Fruit fly (Drosophila melanogaster) whole organism, embryonic: ENCODE data around the gene shi.
A peak's percentile ranks its signal among the peaks of the same experiment; 100 is the strongest.

ENCODE experiments used
- Adf1 ChIP-seq: fragments of 200-800 bp; sonication (Bioruptor generic); IDR thresholded peaks from 2 replicates; pipeline ENCODE4 v1.3.6; 2022; ENCODE audit warnings: missing biosample characterization, missing genetic modification characterization
- Atf3 ChIP-seq: fragments of 200-800 bp; sonication (Bioruptor generic); optimal IDR thresholded peaks from 3 replicates; lab custom pipeline; 2016; ENCODE audit warnings: missing biosample characterization, missing genetic modification characterization
- Awh ChIP-seq: fragments of 200-800 bp; sonication (Bioruptor generic); IDR thresholded peaks from 2 replicates; pipeline ENCODE4, ENCODE4 v1.3.6; 2022; ENCODE audit warnings: missing biosample characterization, missing genetic modification characterization
- Bteb2 ChIP-seq: fragments of 200-800 bp; sonication (Bioruptor generic); optimal IDR thresholded peaks from 2 replicates; lab custom pipeline; 2016; ENCODE audit warnings: missing biosample characterization, missing genetic modification characterization
- CG10431 ChIP-seq: fragments of 200-800 bp; sonication (Bioruptor generic); optimal IDR thresholded peaks from 3 replicates; lab custom pipeline; 2018; ENCODE audit warnings: missing biosample characterization, mild to moderate bottlenecking, missing genetic modification characterization
- CG10462 ChIP-seq: fragments of 200-800 bp; sonication (Bioruptor generic); optimal IDR thresholded peaks from 2 replicates; lab custom pipeline; 2016; ENCODE audit warnings: missing biosample characterization, missing genetic modification characterization
- CG12236 ChIP-seq: fragments of 200-800 bp; sonication (Bioruptor generic); optimal IDR thresholded peaks from 2 replicates; lab custom pipeline; 2016; ENCODE audit warnings: missing biosample characterization, missing genetic modification characterization
- CG1233 ChIP-seq: fragments of 200-800 bp; sonication (Bioruptor generic); optimal IDR thresholded peaks from 4 replicates; lab custom pipeline; 2018; ENCODE audit warnings: missing biosample characterization, mild to moderate bottlenecking, missing genetic modification characterization
- CG13296 ChIP-seq: fragments of 200-800 bp; sonication (Bioruptor generic); optimal IDR thresholded peaks from 3 replicates; lab custom pipeline; 2018; ENCODE audit warnings: missing biosample characterization, mild to moderate bottlenecking, missing genetic modification characterization
- CG1647 ChIP-seq: fragments of 200-800 bp; sonication (Bioruptor generic); optimal IDR thresholded peaks from 3 replicates; lab custom pipeline; 2016; ENCODE audit warnings: missing biosample characterization, missing genetic modification characterization
- CG17385 ChIP-seq: fragments of 200-800 bp; sonication (Bioruptor generic); optimal IDR thresholded peaks from 3 replicates; lab custom pipeline; 2018; ENCODE audit warnings: missing biosample characterization, mild to moderate bottlenecking, missing genetic modification characterization
- CG1792 ChIP-seq: fragments of 200-800 bp; sonication (Bioruptor generic); optimal IDR thresholded peaks from 2 replicates; lab custom pipeline; 2016; ENCODE audit warnings: missing biosample characterization, missing genetic modification characterization
- CG18599 ChIP-seq: fragments of 200-800 bp; sonication (Bioruptor generic); optimal IDR thresholded peaks from 3 replicates; lab custom pipeline; 2017; ENCODE audit warnings: missing biosample characterization, missing genetic modification characterization, mild to moderate bottlenecking, moderate library complexity, missing genetic modification reagents
- CG4707 ChIP-seq: fragments of 200-800 bp; sonication (Bioruptor generic); optimal IDR thresholded peaks from 2 replicates; lab custom pipeline; 2018; ENCODE audit warnings: missing biosample characterization, mild to moderate bottlenecking, missing genetic modification characterization, moderate library complexity
- CG5180 ChIP-seq: fragments of 200-800 bp; sonication (Bioruptor generic); optimal IDR thresholded peaks from 3 replicates; lab custom pipeline; 2017; ENCODE audit warnings: missing biosample characterization, missing genetic modification characterization, mild to moderate bottlenecking, moderate library complexity, missing genetic modification reagents
- CG8089 ChIP-seq: fragments of 200-800 bp; sonication (Bioruptor generic); optimal IDR thresholded peaks from 3 replicates; lab custom pipeline; 2016; ENCODE audit warnings: missing biosample characterization, missing genetic modification characterization
- CG9215 ChIP-seq: fragments of 200-800 bp; sonication (Bioruptor generic); IDR thresholded peaks from 2 replicates; pipeline ENCODE4 v1.3.6; 2022; ENCODE audit warnings: missing biosample characterization, missing genetic modification characterization
- CG9437 ChIP-seq: fragments of 200-800 bp; sonication (Bioruptor generic); optimal IDR thresholded peaks from 2 replicates; lab custom pipeline; 2018; ENCODE audit warnings: missing biosample characterization, mild to moderate bottlenecking, missing genetic modification characterization
- CrebB ChIP-seq: fragments of 200-800 bp; sonication (Bioruptor generic); optimal IDR thresholded peaks from 3 replicates; lab custom pipeline; 2018; ENCODE audit warnings: missing biosample characterization, mild to moderate bottlenecking, missing genetic modification characterization
- Deaf1 ChIP-seq: fragments of 200-800 bp; optimal IDR thresholded peaks from 3 replicates; lab custom pipeline; 2019; ENCODE audit warnings: missing biosample characterization, mild to moderate bottlenecking, missing genetic modification characterization, moderate library complexity
- Dfd ChIP-seq, 2 experiments: fragments of >200 bp; optimal IDR thresholded peaks; 2 replicates each; lab custom pipeline; 2017; ENCODE audit warnings: missing biosample characterization in 2 of 2, missing genetic modification characterization in 2 of 2
- Dip3 ChIP-seq: fragments of 200-800 bp; sonication (Bioruptor generic); optimal IDR thresholded peaks from 3 replicates; lab custom pipeline; 2016; ENCODE audit warnings: missing biosample characterization, missing genetic modification characterization
- Gug ChIP-seq: fragments of 200-800 bp; sonication (Bioruptor generic); IDR thresholded peaks from 4 replicates; pipeline ENCODE4 v1.3.6; 2022; ENCODE audit warnings: missing biosample characterization, missing genetic modification characterization
- Mad ChIP-seq: fragments of 200-800 bp; sonication (Bioruptor generic); optimal IDR thresholded peaks from 2 replicates; lab custom pipeline; 2016; ENCODE audit warnings: missing biosample characterization, missing genetic modification characterization
- Sox100B ChIP-seq: fragments of 200-800 bp; sonication (Bioruptor generic); optimal IDR thresholded peaks from 3 replicates; lab custom pipeline; 2018; ENCODE audit warnings: missing biosample characterization, mild to moderate bottlenecking, missing genetic modification characterization
- Usf ChIP-seq: fragments of 200-800 bp; sonication (Bioruptor generic); optimal IDR thresholded peaks from 2 replicates; lab custom pipeline; 2017; ENCODE audit warnings: missing genotype, missing biosample characterization, missing genetic modification characterization
- Xbp1 ChIP-seq: fragments of 200-800 bp; sonication (Bioruptor generic); optimal IDR thresholded peaks from 3 replicates; lab custom pipeline; 2016; ENCODE audit warnings: missing biosample characterization, mild to moderate bottlenecking, missing genetic modification characterization
- ase ChIP-seq: fragments of 200-800 bp; sonication (Bioruptor generic); IDR thresholded peaks from 3 replicates; pipeline ENCODE4 v1.3.6; 2022; ENCODE audit warnings: missing biosample characterization, missing genetic modification characterization
- bbx ChIP-seq: fragments of 200-800 bp; sonication (Bioruptor generic); IDR thresholded peaks from 2 replicates; pipeline ENCODE4 v1.3.6; 2022; ENCODE audit warnings: missing biosample characterization, missing genetic modification characterization; ENCODE audit not compliant: partially characterized antibody
- chinmo ChIP-seq: fragments of 200-800 bp; sonication (Bioruptor generic); IDR thresholded peaks from 4 replicates; pipeline ENCODE4 v1.3.6; 2022; ENCODE audit warnings: missing biosample characterization, missing genetic modification characterization; ENCODE audit not compliant: partially characterized antibody
- crp ChIP-seq, 2 experiments: fragments of 200-800 bp; sonication (Bioruptor generic); optimal IDR thresholded peaks; 2 replicates in 1 of 2; 3 replicates in 1 of 2; lab custom pipeline; 2017; ENCODE audit warnings: missing biosample characterization in 2 of 2, missing genetic modification characterization in 2 of 2, mild to moderate bottlenecking in 1 of 2, moderate library complexity in 1 of 2
- exex ChIP-seq: fragments of 200-800 bp; sonication (Bioruptor generic); optimal IDR thresholded peaks from 4 replicates; lab custom pipeline; 2018; ENCODE audit warnings: missing biosample characterization, mild to moderate bottlenecking, missing genetic modification characterization, moderate library complexity
- eyg ChIP-seq: fragments of 200-800 bp; sonication (Bioruptor generic); optimal IDR thresholded peaks from 3 replicates; lab custom pipeline; 2016; ENCODE audit warnings: missing biosample characterization, missing genetic modification characterization
- fd96Cb ChIP-seq: fragments of 200-800 bp; sonication (Bioruptor generic); optimal IDR thresholded peaks from 2 replicates; lab custom pipeline; 2018; ENCODE audit warnings: missing biosample characterization, mild to moderate bottlenecking, missing genetic modification characterization, moderate library complexity
- fu2 ChIP-seq: fragments of 200-800 bp; sonication (Bioruptor generic); optimal IDR thresholded peaks from 2 replicates; lab custom pipeline; 2016; ENCODE audit warnings: missing biosample characterization, missing genetic modification characterization
- her ChIP-seq: fragments of 200-800 bp; sonication (Bioruptor generic); optimal IDR thresholded peaks from 2 replicates; lab custom pipeline; 2016; ENCODE audit warnings: missing biosample characterization, missing genetic modification characterization
- kah ChIP-seq: fragments of 200-800 bp; sonication (Bioruptor generic); optimal IDR thresholded peaks from 2 replicates; lab custom pipeline; 2018; ENCODE audit warnings: missing biosample characterization, mild to moderate bottlenecking, missing genetic modification characterization
- mld ChIP-seq: fragments of 200-800 bp; sonication (Bioruptor generic); IDR thresholded peaks from 3 replicates; pipeline ENCODE4 v1.3.6; 2022; ENCODE audit warnings: missing biosample characterization, missing genetic modification characterization; ENCODE audit not compliant: partially characterized antibody
- pita ChIP-seq: fragments of 200-800 bp; sonication (Bioruptor generic); optimal IDR thresholded peaks from 2 replicates; lab custom pipeline; 2017; ENCODE audit warnings: missing biosample characterization, mild to moderate bottlenecking, missing genetic modification characterization
- pnt ChIP-seq: fragments of 200-800 bp; sonication (Bioruptor generic); optimal IDR thresholded peaks from 3 replicates; lab custom pipeline; 2016; ENCODE audit warnings: missing biosample characterization, missing genetic modification characterization
- sc ChIP-seq, 3 experiments: fragments of >200 bp in 2 of 3; fragments of 200-800 bp in 1 of 3; sonication (Bioruptor generic) in 1 of 3; optimal IDR thresholded peaks; 2 replicates in 2 of 3; 3 replicates in 1 of 3; lab custom pipeline; 2017; ENCODE audit warnings: mild to moderate bottlenecking in 1 of 3, missing biosample characterization in 1 of 3, missing genetic modification characterization in 1 of 3, missing genetic modification reagents in 1 of 3
- sd ChIP-seq: fragments of 200-800 bp; sonication (Bioruptor generic); optimal IDR thresholded peaks from 3 replicates; lab custom pipeline; 2018; ENCODE audit warnings: missing biosample characterization, mild to moderate bottlenecking, missing genetic modification characterization, moderate library complexity
- slou ChIP-seq: fragments of 200-800 bp; sonication (Bioruptor generic); optimal IDR thresholded peaks from 3 replicates; lab custom pipeline; 2016; ENCODE audit warnings: missing biosample characterization, missing genetic modification characterization
- so ChIP-seq: fragments of 200-800 bp; sonication (Bioruptor generic); IDR thresholded peaks from 3 replicates; pipeline ENCODE4 v1.3.6; 2022; ENCODE audit warnings: missing biosample characterization, missing genetic modification characterization
- tna ChIP-seq: fragments of 200-800 bp; sonication (Bioruptor generic); IDR thresholded peaks from 2 replicates; pipeline ENCODE4 v1.3.6; 2022; ENCODE audit warnings: missing biosample characterization, missing genetic modification characterization; ENCODE audit not compliant: partially characterized antibody
- trem ChIP-seq: fragments of 200-800 bp; optimal IDR thresholded peaks from 3 replicates; lab custom pipeline; 2019; ENCODE audit warnings: missing biosample characterization, mild to moderate bottlenecking, missing genetic modification characterization, moderate library complexity
- ttk ChIP-seq: fragments of 200-800 bp; sonication (Bioruptor generic); IDR thresholded peaks from 2 replicates; pipeline ENCODE4 v2.1.2; 2022; ENCODE audit warnings: missing biosample characterization, missing genetic modification characterization
- tx ChIP-seq: fragments of 200-800 bp; sonication (Bioruptor generic); optimal IDR thresholded peaks from 2 replicates; lab custom pipeline; 2016; ENCODE audit warnings: missing biosample characterization, missing genetic modification characterization
- yki ChIP-seq: fragments of >200 bp; optimal IDR thresholded peaks from 3 replicates; lab custom pipeline; 2018
- zf30C ChIP-seq: fragments of 200-800 bp; sonication (Bioruptor generic); optimal IDR thresholded peaks from 3 replicates; lab custom pipeline; 2018; ENCODE audit warnings: missing biosample characterization, mild to moderate bottlenecking, missing genetic modification characterization

The shi gene

dm6 chrX:15891606-15892345 is at the start of gene shi (continued):
- TF ChIP-seq Bteb2 (GFP tag; lab: Kevin White, UChicago) (no peak), CG1233 (GFP tag; lab: Kevin White, UChicago) (no peak), Mad (no peak), CrebB (tag; lab: Kevin White, UChicago) (peak; percentile 32), chinmo (GFP tag; lab: Robert Waterston, UW) (peak; percentile 96), Adf1 (GFP tag; lab: Robert Waterston, UW) (no peak), CG18599 (GFP tag; lab: Kevin White, UChicago) (peak; percentile 29), CG1647 (no peak), CG10462 (no peak), CG12236 (GFP tag; lab: Kevin White, UChicago) (no peak), CG5180 (GFP tag; lab: Kevin White, UChicago) (no peak), CG17385 (GFP tag; lab: Kevin White, UChicago) (no peak), Dip3 (GFP tag; lab: Kevin White, UChicago) (no peak), tna (GFP tag; lab: Robert Waterston, UW) (peak; percentile 98), sd (tag; lab: Kevin White, UChicago) (no peak), Xbp1 (GFP tag; lab: Kevin White, UChicago) (no peak), mld (GFP tag; lab: Robert Waterston, UW) (peak; percentile 96), CG9437 (no peak), Atf3 (GFP tag; lab: Kevin White, UChicago) (no peak), Gug (no peak), her (GFP tag; lab: Kevin White, UChicago) (no peak), CG8089 (GFP tag; lab: Kevin White, UChicago) (no peak), ttk (GFP tag; lab: Robert Waterston, UW) (no peak), Awh (no peak), pita (GFP tag; lab: Kevin White, UChicago) (no peak), Deaf1 (tag; lab: Kevin White, UChicago) (no peak), Sox100B (GFP tag; lab: Kevin White, UChicago) (no peak), pnt (GFP tag; lab: Kevin White, UChicago) (no peak), ase (GFP tag; lab: Robert Waterston, UW) (no peak), trem (peak; percentile 65), zf30C (GFP tag; lab: Kevin White, UChicago) (no peak), CG13296 (GFP tag; lab: Kevin White, UChicago) (peak; percentile 23), CG9215 (GFP tag; lab: Robert Waterston, UW) (no peak), kah (GFP tag; lab: Kevin White, UChicago) (no peak), fu2 (GFP tag; lab: Kevin White, UChicago) (no peak), Usf (GFP tag; lab: Kevin White, UChicago) (no peak), crp (GFP tag; optimal IDR thresholded peaks at IDR 0.05; lab: Kevin White, UChicago) (peak in 1 of 2 experiments; percentile 87), slou (GFP tag; lab: Kevin White, UChicago) (no peak), bbx (GFP tag; lab: Robert Waterston, UW) (peak; percentile 99), CG10431 (GFP tag; lab: Kevin White, UChicago) (peak; percentile 28), Dfd (GFP tag; optimal IDR thresholded peaks at IDR 0.05; lab: Kevin White, UChicago) (no peak), yki (lab: Kevin White, UChicago) (no peak), eyg (GFP tag; lab: Kevin White, UChicago) (no peak), sc (optimal IDR thresholded peaks at IDR 0.05; lab: Kevin White, UChicago) (no peak), sc (GFP tag; optimal IDR thresholded peaks at IDR 0.05; lab: Kevin White, UChicago) (no peak), tx (no peak), CG4707 (no peak), fd96Cb (tag; lab: Kevin White, UChicago) (no peak), exex (peak; percentile 86), so (GFP tag; lab: Robert Waterston, UW) (no peak), CG1792 (GFP tag; lab: Kevin White, UChicago) (no peak)
